Worm (Caenorhabditis elegans): Measurements from ENCODE around the gene M57.2.

DNA sequence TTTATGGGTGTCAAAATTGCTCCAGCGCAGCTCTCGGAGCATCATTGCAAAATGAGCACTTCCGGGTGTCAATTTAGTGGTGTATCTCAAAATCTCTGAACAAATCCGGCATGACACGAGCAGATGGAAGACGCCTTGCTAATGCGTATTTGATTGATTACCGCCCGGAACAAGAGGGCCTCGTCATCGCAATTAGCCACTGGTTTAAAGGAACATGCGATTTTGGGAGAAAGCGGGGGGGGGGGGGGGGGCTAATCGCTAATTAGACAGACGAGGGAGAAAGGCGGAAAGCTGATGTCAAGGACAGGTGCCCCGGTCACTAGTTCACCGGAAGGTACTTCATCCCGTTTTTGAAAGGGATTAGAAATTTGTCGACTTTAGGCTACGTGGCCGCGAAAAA lies 5.4 kb upstream of the M57.2 start:
- no peak for TF ChIP-seq ama-1 (optimal IDR thresholded peaks at IDR 0.05)
- no peak for TF ChIP-seq pqm-1 (tag; optimal IDR thresholded peaks at IDR 0.05)
- no peak for TF ChIP-seq lin-11 (tag; optimal IDR thresholded peaks at IDR 0.05)
- no peak for TF ChIP-seq C08G9.2 (tag; optimal IDR thresholded peaks at IDR 0.05)
- peak; percentile 8 for TF ChIP-seq ttx-3 (tag; optimal IDR thresholded peaks at IDR 0.05)
- no peak for TF ChIP-seq dmd-4 (tag; optimal IDR thresholded peaks at IDR 0.05; ENCODE audit: borderline replicate concordance)
- no peak for TF ChIP-seq pha-4 (tag; optimal IDR thresholded peaks at IDR 0.05)
- TF ChIP-seq nfya-1 (tag; optimal IDR thresholded peaks at IDR 0.05) = no peak
- no peak for TF ChIP-seq ceh-24 (tag; optimal IDR thresholded peaks at IDR 0.05)
- no peak for TF ChIP-seq ceh-22 (tag; optimal IDR thresholded peaks at IDR 0.05)
- TF ChIP-seq ceh-9 (tag; optimal IDR thresholded peaks at IDR 0.05) = no peak
- no peak for TF ChIP-seq tbx-2 (tag; optimal IDR thresholded peaks at IDR 0.05)
- TF ChIP-seq ceh-31 (tag; optimal IDR thresholded peaks at IDR 0.05) = peak; percentile 59

All from whole organism, late embryonic.